Fruit fly (Drosophila melanogaster): ENCODE measurements around the gene CG14683.
A peak's percentile ranks its signal among the peaks of the same experiment; 100 is the strongest.

CG14683 gene

DNA sequence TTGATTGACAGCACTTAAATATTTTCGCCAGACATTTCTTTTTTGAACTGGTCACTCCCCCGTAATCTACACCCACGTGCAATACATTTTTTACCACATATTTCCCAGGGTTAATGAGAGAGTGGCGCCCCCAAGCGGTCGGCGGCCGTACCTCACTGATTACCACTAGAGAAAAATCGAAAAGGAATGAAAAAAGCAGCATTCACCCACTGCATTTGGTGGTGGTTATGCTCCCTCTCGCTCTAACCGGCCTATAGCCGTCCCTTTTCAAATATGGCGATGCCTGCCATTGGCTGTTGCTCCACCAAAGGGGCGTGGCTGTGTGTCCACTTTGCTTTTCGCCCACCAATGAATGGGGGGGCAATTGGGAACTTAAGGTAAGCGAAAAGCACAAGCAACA lies 31.5 kb upstream of the CG14683 start (continued):
- peak; percentile 97 for TF ChIP-seq CG10321 (GFP tag; IDR thresholded peaks at IDR 0.05)
- TF ChIP-seq salm (tag; optimal IDR thresholded peaks at IDR 0.05): peak; percentile 13
- TF ChIP-seq abd-A (tag; optimal IDR thresholded peaks at IDR 0.05): peak; percentile 86
- TF ChIP-seq Hey (tag; optimal IDR thresholded peaks at IDR 0.05): no peak
- TF ChIP-seq kni (GFP tag; optimal IDR thresholded peaks at IDR 0.05): peak; percentile 65
- TF ChIP-seq fu2 (GFP tag; optimal IDR thresholded peaks at IDR 0.05): no peak
- no peak for TF ChIP-seq CG7745 (tag; optimal IDR thresholded peaks at IDR 0.05)
- TF ChIP-seq CG6654 (GFP tag; optimal IDR thresholded peaks at IDR 0.05): no peak
- peak; percentile 18 for TF ChIP-seq CG7556 (GFP tag; optimal IDR thresholded peaks at IDR 0.05)
- peak; percentile 47 for TF ChIP-seq Asciz (GFP tag; optimal IDR thresholded peaks at IDR 0.05)
- no peak for TF ChIP-seq crc (GFP tag; optimal IDR thresholded peaks at IDR 0.05)
- TF ChIP-seq CG9609 (GFP tag; optimal IDR thresholded peaks at IDR 0.05): no peak
- TF ChIP-seq jing (GFP tag; optimal IDR thresholded peaks at IDR 0.05): peak; percentile 81
- TF ChIP-seq odd (GFP tag; optimal IDR thresholded peaks at IDR 0.05): peak; percentile 74
- no peak for TF ChIP-seq D (optimal IDR thresholded peaks at IDR 0.05)
- TF ChIP-seq D (GFP tag; optimal IDR thresholded peaks at IDR 0.05): peak; percentile 66
- peak; percentile 56; the same call in 1 of the 2 replicates for TF ChIP-seq ara (GFP tag; IDR thresholded peaks at IDR 0.05)
- TF ChIP-seq Ets97D (GFP tag; optimal IDR thresholded peaks at IDR 0.05): no peak
- TF ChIP-seq wor (GFP tag; IDR thresholded peaks at IDR 0.05): no peak
- TF ChIP-seq CG15601 (tag; optimal IDR thresholded peaks at IDR 0.05): peak; percentile 63
- TF ChIP-seq Hr51 (GFP tag; optimal IDR thresholded peaks at IDR 0.05): peak in 1 of 2 experiments; percentile 42
- TF ChIP-seq CG4360 (GFP tag; IDR thresholded peaks at IDR 0.05): peak; percentile 41; the same call in 1 of the 2 replicates
- no peak for TF ChIP-seq CG11085 (GFP tag; IDR thresholded peaks at IDR 0.05)
- peak; percentile 50 for TF ChIP-seq CG3847 (GFP tag; IDR thresholded peaks at IDR 0.05)
- TF ChIP-seq CG6813 (GFP tag; optimal IDR thresholded peaks at IDR 0.05): peak; percentile 80
- peak; percentile 60 for TF ChIP-seq CG31441 (GFP tag; IDR thresholded peaks at IDR 0.05)
- TF ChIP-seq CrebB (tag; optimal IDR thresholded peaks at IDR 0.05): peak; percentile 3
- no peak for TF ChIP-seq lilli (GFP tag; optimal IDR thresholded peaks at IDR 0.05)
- no peak for TF ChIP-seq CG16779 (GFP tag; IDR thresholded peaks at IDR 0.05)
- peak; percentile 50; the same call in 1 of the 2 replicates for TF ChIP-seq CG4730 (GFP tag; IDR thresholded peaks at IDR 0.05)
- no peak for TF ChIP-seq Poxn (GFP tag; IDR thresholded peaks at IDR 0.05)
- TF ChIP-seq ase (GFP tag; IDR thresholded peaks at IDR 0.05): peak; percentile 70; the same call in 2 of the 3 replicates
- peak; percentile 22; the same call in 1 of the 3 replicates for TF ChIP-seq row (GFP tag; IDR thresholded peaks at IDR 0.05)
- TF ChIP-seq Atf-2 (GFP tag; optimal IDR thresholded peaks at IDR 0.05): no peak
- no peak for TF ChIP-seq pan (optimal IDR thresholded peaks at IDR 0.05)
- TF ChIP-seq pan (GFP tag; optimal IDR thresholded peaks at IDR 0.05 in 1 of 2, IDR thresholded peaks at IDR 0.05 in 1 of 2): peak in 1 of 2 experiments; percentile 73
- peak; percentile 37 for TF ChIP-seq HmgD (GFP tag; optimal IDR thresholded peaks at IDR 0.05)
- peak; percentile 100 for TF ChIP-seq Nf-YC (tag; optimal IDR thresholded peaks at IDR 0.05)
- peak; percentile 84 for TF ChIP-seq Jarid2 (GFP tag; optimal IDR thresholded peaks at IDR 0.05)
- TF ChIP-seq eyg (GFP tag; optimal IDR thresholded peaks at IDR 0.05): peak; percentile 15
- no peak for TF ChIP-seq pita (GFP tag; optimal IDR thresholded peaks at IDR 0.05)
- peak; percentile 49 for TF ChIP-seq Blimp-1 (GFP tag; optimal IDR thresholded peaks at IDR 0.05)
- TF ChIP-seq ato (GFP tag; IDR thresholded peaks at IDR 0.05; ENCODE audit: partially characterized antibody): peak; percentile 13; the same call in 1 of the 2 replicates
- peak; percentile 54 for TF ChIP-seq ac (GFP tag; optimal IDR thresholded peaks at IDR 0.05)
- TF ChIP-seq YL-1 (GFP tag; optimal IDR thresholded peaks at IDR 0.05): peak; percentile 10
- no peak for TF ChIP-seq ERR (GFP tag; optimal IDR thresholded peaks at IDR 0.05)
- peak; percentile 35 for TF ChIP-seq stc (GFP tag; IDR thresholded peaks at IDR 0.05)
- TF ChIP-seq eve (GFP tag; optimal IDR thresholded peaks at IDR 0.05): peak in 1 of 2 experiments; percentile 77
- peak; percentile 50 for TF ChIP-seq CG17912 (GFP tag; optimal IDR thresholded peaks at IDR 0.05)
- no peak for TF ChIP-seq E2f1 (GFP tag; IDR thresholded peaks at IDR 0.05)
- TF ChIP-seq CG13894 (tag; optimal IDR thresholded peaks at IDR 0.05): no peak

Data from whole organism, embryonic.